Fruit fly (Drosophila melanogaster) whole organism, pupa: Measurements from ENCODE around the gene Cyt-c1.
A peak's percentile ranks its signal among the peaks of the same experiment; 100 is the strongest.

ENCODE experiments used
- CG15710 ChIP-seq: fragments of 200-800 bp; sonication (Bioruptor generic); optimal IDR thresholded peaks from 2 replicates; lab custom pipeline; 2018; ENCODE audit warnings: missing biosample characterization, mild to moderate bottlenecking, missing genetic modification characterization, moderate library complexity
- CG17806 ChIP-seq: fragments of 200-800 bp; sonication (Bioruptor generic); optimal IDR thresholded peaks from 2 replicates; lab custom pipeline; 2018; ENCODE audit warnings: missing biosample characterization, mild to moderate bottlenecking, missing genetic modification characterization, moderate library complexity
- D1 ChIP-seq: fragments of 200-800 bp; sonication (Bioruptor generic); optimal IDR thresholded peaks from 2 replicates; lab custom pipeline; 2018; ENCODE audit warnings: missing biosample characterization, mild to moderate bottlenecking, missing genetic modification characterization, moderate library complexity
- EcR ChIP-seq: fragments of 200-800 bp; sonication (Bioruptor generic); optimal IDR thresholded peaks from 3 replicates; lab custom pipeline; 2019; ENCODE audit warnings: missing biosample characterization, missing genetic modification characterization, mild to moderate bottlenecking, moderate library complexity, missing genetic modification reagents
- Ets98B ChIP-seq: fragments of 200-800 bp; sonication (Bioruptor generic); IDR thresholded peaks from 2 replicates; pipeline ENCODE4 v1.3.6; 2022; ENCODE audit warnings: missing biosample characterization, missing genetic modification characterization

DNA sequence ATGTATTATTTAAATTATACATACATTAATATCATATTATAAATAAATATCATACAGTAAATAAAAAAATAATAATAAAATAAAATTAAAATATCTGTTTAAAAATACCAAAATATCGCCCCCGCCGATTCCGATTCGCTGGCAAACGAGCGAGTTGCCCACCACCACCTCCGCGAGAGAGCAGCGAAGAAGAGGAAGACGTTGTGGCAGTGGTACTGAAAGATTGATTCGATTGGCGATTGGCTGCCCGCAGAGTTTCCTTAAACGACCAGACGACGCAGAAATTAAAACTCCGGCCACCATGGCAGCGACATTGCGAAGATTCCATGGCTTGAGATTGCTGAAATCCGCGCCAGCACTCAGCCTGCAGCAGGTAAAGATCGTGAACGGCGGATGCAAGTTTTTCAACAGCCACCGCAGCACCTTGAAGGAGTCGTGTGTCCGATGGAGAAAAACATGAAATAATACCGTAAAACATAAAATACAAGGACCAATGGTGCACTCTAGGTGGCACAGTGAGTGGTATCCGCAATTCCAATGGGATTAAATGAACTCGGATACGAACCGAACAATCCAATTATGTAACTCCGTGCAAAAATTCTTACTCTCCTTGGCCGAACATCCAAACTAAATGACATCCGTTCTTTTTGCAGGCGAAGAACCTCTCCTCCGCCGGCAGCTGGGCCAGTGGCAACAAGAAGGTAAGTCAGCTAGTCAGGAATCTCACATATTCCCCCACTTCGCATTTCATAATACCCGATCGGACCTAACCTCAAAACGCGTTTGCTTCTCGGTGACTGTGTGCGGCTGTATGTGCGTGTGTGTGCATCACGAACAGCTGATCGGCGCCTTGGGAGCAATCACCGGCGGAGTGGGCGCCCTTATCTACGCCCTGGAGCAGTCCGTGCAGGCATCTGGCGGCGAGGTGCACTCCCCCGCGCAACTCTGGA, at the start of gene Cyt-c1:
- TF ChIP-seq CG15710 (tag; lab: Kevin White, UChicago) (no peak), D1 (tag; lab: Kevin White, UChicago) (no peak), EcR (GFP tag; lab: Kevin White, UChicago) (peak; percentile 74), Ets98B (no peak; the same call in 1 of the 2 replicates), CG17806 (tag; lab: Kevin White, UChicago) (no peak)
